Worm (Caenorhabditis elegans) whole organism, L4 larva: ENCODE data around the gene tbc-3.

Experiments used
- aha-1 ChIP-seq: fragments of 150-350 bp; peaks from one replicate; lab custom pipeline; 2014; ENCODE audit warnings: missing biosample characterization, missing genetic modification characterization
- ces-1 ChIP-seq: fragments of 150-350 bp; sonication (generic microtip); optimal IDR thresholded peaks from 4 replicates; lab custom pipeline; 2014; ENCODE audit warnings: missing biosample characterization, missing genetic modification reagents, missing genetic modification characterization
- dve-1 ChIP-seq: sonication (generic microtip); optimal IDR thresholded peaks from 2 replicates; lab custom pipeline; 2017; ENCODE audit warnings: antibody characterized with exemption, mild to moderate bottlenecking, missing genetic modification characterization, missing compliant biosample characterization; ENCODE audit not compliant: insufficient read depth
- egl-27 ChIP-seq: sonication (generic microtip); optimal IDR thresholded peaks from 3 replicates; lab custom pipeline; 2017; ENCODE audit warnings: missing biosample characterization, missing genetic modification reagents, missing genetic modification characterization
- egl-43 ChIP-seq: fragments of 200-800 bp; sonication (Bioruptor generic); IDR thresholded peaks from 2 replicates; pipeline ENCODE4 v1.3.6; 2022; ENCODE audit warnings: missing genetic modification reagents, missing genetic modification characterization, missing compliant biosample characterization
- jun-1 ChIP-seq: fragments of 150-350 bp; optimal IDR thresholded peaks from 2 replicates; lab custom pipeline; 2014; ENCODE audit warnings: missing biosample characterization, missing genetic modification reagents, missing genetic modification characterization
- nhr-76 ChIP-seq: fragments of 150-350 bp; optimal IDR thresholded peaks from 2 replicates; lab custom pipeline; 2014; ENCODE audit warnings: missing biosample characterization, missing genetic modification characterization
- rbr-2 ChIP-seq: sonication (generic microtip); optimal IDR thresholded peaks from 2 replicates; lab custom pipeline; 2016; ENCODE audit warnings: missing genotype, missing genetic modification characterization, missing compliant biosample characterization
- skn-1 ChIP-seq: fragments of 150-350 bp; optimal IDR thresholded peaks from 2 replicates; lab custom pipeline; 2014; ENCODE audit warnings: missing biosample characterization, missing genetic modification characterization

DNA sequence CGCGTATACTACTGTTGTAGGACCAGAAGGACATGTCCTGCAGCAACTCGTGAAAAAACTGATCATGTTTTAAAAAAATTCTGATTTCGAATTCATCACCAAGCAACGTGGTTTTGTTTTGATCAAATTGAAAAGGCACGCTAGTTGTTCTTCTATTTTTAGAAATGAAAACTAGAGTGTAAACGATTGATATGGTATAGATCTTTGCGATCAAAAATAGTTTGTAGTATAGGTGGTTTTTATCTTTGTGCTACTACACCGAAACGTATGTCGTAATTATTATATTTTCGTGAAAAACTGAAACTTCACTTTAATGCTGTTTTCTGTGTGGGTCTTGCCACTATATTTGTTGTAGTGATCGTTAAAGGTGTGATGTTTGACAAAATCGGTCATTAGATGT, 31.9 kb upstream of the tbc-3 start:
- TF ChIP-seq dve-1 (tag; lab: Kevin White, UChicago): no peak
- no peak for TF ChIP-seq nhr-76 (tag; lab: Kevin White, UChicago)
- TF ChIP-seq skn-1 (tag; lab: Kevin White, UChicago): no peak
- no peak for TF ChIP-seq egl-43
- no peak for TF ChIP-seq egl-27 (tag; lab: Kevin White, UChicago)
- TF ChIP-seq rbr-2: no peak
- TF ChIP-seq aha-1 (tag; lab: Kevin White, UChicago): no peak
- TF ChIP-seq ces-1 (GFP tag; lab: Kevin White, UChicago): no peak
- TF ChIP-seq jun-1 (tag; lab: Kevin White, UChicago): no peak
